Fruit fly (Drosophila melanogaster): ENCODE measurements around the gene Cpr66D.

The Cpr66D gene

DNA sequence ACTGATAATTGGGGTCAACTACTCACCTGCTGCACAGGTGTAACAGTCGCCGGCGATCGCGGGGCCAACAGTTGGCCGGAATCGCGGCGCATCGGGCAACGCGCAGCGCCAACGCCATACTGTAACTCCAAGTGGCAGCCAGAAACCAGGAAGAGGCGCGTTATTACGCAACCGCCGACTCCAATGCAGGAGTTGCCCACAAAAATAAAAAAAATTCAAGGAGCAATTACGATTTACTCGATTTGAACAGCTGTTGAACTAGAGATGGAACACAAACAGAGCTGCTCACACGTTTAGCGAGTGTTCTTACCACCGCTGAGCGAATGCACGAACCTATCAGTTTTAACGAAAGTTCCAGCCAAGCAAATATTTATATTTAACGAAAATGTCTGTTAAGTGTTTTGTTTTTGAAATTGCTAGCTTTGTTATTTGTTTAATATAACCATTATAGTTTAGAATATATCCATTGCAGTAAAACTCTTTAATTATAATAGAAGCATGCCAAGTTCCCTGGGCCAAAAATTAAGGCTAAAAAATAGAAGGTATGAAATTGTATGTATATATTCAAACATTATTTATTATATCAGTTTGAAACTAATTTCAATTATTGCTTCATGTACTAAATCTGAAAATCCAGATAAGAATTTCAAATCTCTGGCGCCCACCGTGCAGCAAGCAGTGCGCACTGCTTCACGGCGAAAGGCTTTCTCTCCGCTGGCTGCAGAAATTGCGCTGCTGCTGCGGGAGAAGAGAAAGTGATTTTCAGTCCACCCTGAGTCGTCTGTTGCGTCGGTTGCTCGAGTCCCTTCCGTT is 36.2 kb upstream of the Cpr66D start, which contains the start of the genes CG5989 and CG6282 (continued):
- TF ChIP-seq Taf1 (GFP tag; IDR thresholded peaks at IDR 0.05) (no peak), CG11695 (GFP tag; IDR thresholded peaks at IDR 0.05) (no peak), nmo (GFP tag; optimal IDR thresholded peaks at IDR 0.05) (peak; percentile 61), Doc3 (GFP tag; IDR thresholded peaks at IDR 0.05; ENCODE audit: partially characterized antibody) (no peak), gt (GFP tag; IDR thresholded peaks at IDR 0.05) (no peak), ro (GFP tag; IDR thresholded peaks at IDR 0.05) (no peak), MTF-1 (GFP tag; optimal IDR thresholded peaks at IDR 0.05; ENCODE audit: borderline replicate concordance) (no peak), Hr78 (GFP tag; optimal IDR thresholded peaks at IDR 0.05) (peak in 1 of 2 experiments; percentile 80), CG17568 (GFP tag; optimal IDR thresholded peaks at IDR 0.05) (peak; percentile 19), CG11398 (GFP tag; optimal IDR thresholded peaks at IDR 0.05) (no peak), CG15011 (GFP tag; optimal IDR thresholded peaks at IDR 0.05) (no peak), CG34224 (GFP tag; IDR thresholded peaks at IDR 0.05; ENCODE audit: partially characterized antibody) (peak; percentile 52; the same call in 2 of the 3 replicates), esg (GFP tag; conservative IDR thresholded peaks at IDR 0.05) (peak; percentile 36), aop (GFP tag; IDR thresholded peaks at IDR 0.05) (no peak), Bgb (GFP tag; IDR thresholded peaks at IDR 0.05; ENCODE audit: partially characterized antibody) (peak; percentile 60), fd3F (GFP tag; optimal IDR thresholded peaks at IDR 0.05) (peak; percentile 19), CG13775 (GFP tag; optimal IDR thresholded peaks at IDR 0.05) (peak; percentile 33), CG31441 (GFP tag; IDR thresholded peaks at IDR 0.05) (no peak), hkb (optimal IDR thresholded peaks at IDR 0.05) (no peak), hkb (GFP tag; IDR thresholded peaks at IDR 0.05) (peak; percentile 57), H15 (GFP tag; IDR thresholded peaks at IDR 0.05) (no peak), gem (tag; optimal IDR thresholded peaks at IDR 0.05) (peak; percentile 72), Rx (GFP tag; IDR thresholded peaks at IDR 0.05) (no peak), Myb (GFP tag; optimal IDR thresholded peaks at IDR 0.05) (peak; percentile 71), hth (optimal IDR thresholded peaks at IDR 0.05) (no peak), phol (tag; optimal IDR thresholded peaks at IDR 0.05) (peak; percentile 30), vfl (GFP tag; optimal IDR thresholded peaks at IDR 0.05) (peak; percentile 3), H2.0 (GFP tag; IDR thresholded peaks at IDR 0.05) (peak; percentile 57; the same call in 1 of the 2 replicates), CG11093 (GFP tag; IDR thresholded peaks at IDR 0.05) (no peak), CG14050 (GFP tag; IDR thresholded peaks at IDR 0.05) (no peak), CG17385 (GFP tag; optimal IDR thresholded peaks at IDR 0.05) (peak; percentile 39), CG34376 (GFP tag; optimal IDR thresholded peaks at IDR 0.05) (no peak), Optix (GFP tag; IDR thresholded peaks at IDR 0.05) (peak; percentile 34; the same call in 1 of the 3 replicates), disco-r (GFP tag; optimal IDR thresholded peaks at IDR 0.05) (no peak), NC2β (GFP tag; optimal IDR thresholded peaks at IDR 0.05) (no peak), tup (GFP tag; optimal IDR thresholded peaks at IDR 0.05) (no peak), CG12942 (GFP tag; optimal IDR thresholded peaks at IDR 0.05) (no peak), CG33213 (GFP tag; optimal IDR thresholded peaks at IDR 0.05) (peak; percentile 21), maf-S (GFP tag; optimal IDR thresholded peaks at IDR 0.05) (no peak), CG10267 (tag; optimal IDR thresholded peaks at IDR 0.05) (peak; percentile 49), kah (GFP tag; optimal IDR thresholded peaks at IDR 0.05) (no peak), kay (GFP tag; optimal IDR thresholded peaks at IDR 0.05) (no peak), Fer3 (tag; optimal IDR thresholded peaks at IDR 0.05) (no peak), Jarid2 (GFP tag; optimal IDR thresholded peaks at IDR 0.05) (no peak), CG3847 (GFP tag; IDR thresholded peaks at IDR 0.05) (0 out of 2 replicates have a peak, but pooled peaks have one; percentile 26), CG9817 (tag; optimal IDR thresholded peaks at IDR 0.05) (peak; percentile 7), CG11247 (GFP tag; IDR thresholded peaks at IDR 0.05) (no peak), Vsx1 (GFP tag; optimal IDR thresholded peaks at IDR 0.05) (no peak), salm (tag; optimal IDR thresholded peaks at IDR 0.05) (no peak)
